Worm (Caenorhabditis elegans): ENCODE results near the gene T25F10.1.

ce11 chrV:6732995-6733394, 35.3 kb upstream of the T25F10.1 start, which contains the start of gene grl-8:
- TF ChIP-seq nhr-10 (tag; optimal IDR thresholded peaks at IDR 0.05), result no peak
- TF ChIP-seq dpl-1 (GFP tag; optimal IDR thresholded peaks at IDR 0.05), result no peak
- TF ChIP-seq snpc-4 (tag; optimal IDR thresholded peaks at IDR 0.05), result no peak
- TF ChIP-seq pha-4 (GFP tag; IDR thresholded peaks at IDR 0.05), result no peak
- TF ChIP-seq pha-4 (tag; optimal IDR thresholded peaks at IDR 0.05), result no peak
- TF ChIP-seq daf-16 (GFP tag; optimal IDR thresholded peaks at IDR 0.05), result no peak
- TF ChIP-seq daf-16 (tag; optimal IDR thresholded peaks at IDR 0.05), result no peak
- TF ChIP-seq zfp-2 (tag; optimal IDR thresholded peaks at IDR 0.05), result no peak
- no peak for TF ChIP-seq skn-1 (tag; optimal IDR thresholded peaks at IDR 0.05)
- TF ChIP-seq unc-62 (GFP tag; optimal IDR thresholded peaks at IDR 0.05 in 1 of 2), result no peak
- TF ChIP-seq unc-62 (tag; optimal IDR thresholded peaks at IDR 0.05), result no peak
- no peak for TF ChIP-seq dmd-9 (GFP tag; IDR thresholded peaks at IDR 0.05)
- TF ChIP-seq unc-39 (tag; optimal IDR thresholded peaks at IDR 0.05), result no peak
- no peak for TF ChIP-seq lsy-2 (tag; optimal IDR thresholded peaks at IDR 0.05)
- no peak for TF ChIP-seq lir-3 (tag; optimal IDR thresholded peaks at IDR 0.05)
- no peak for TF ChIP-seq lim-7 (GFP tag; IDR thresholded peaks at IDR 0.05)

All from whole organism, L4 larva.